Worm (Caenorhabditis elegans): Measurements from ENCODE around the gene fbxb-57.

DNA sequence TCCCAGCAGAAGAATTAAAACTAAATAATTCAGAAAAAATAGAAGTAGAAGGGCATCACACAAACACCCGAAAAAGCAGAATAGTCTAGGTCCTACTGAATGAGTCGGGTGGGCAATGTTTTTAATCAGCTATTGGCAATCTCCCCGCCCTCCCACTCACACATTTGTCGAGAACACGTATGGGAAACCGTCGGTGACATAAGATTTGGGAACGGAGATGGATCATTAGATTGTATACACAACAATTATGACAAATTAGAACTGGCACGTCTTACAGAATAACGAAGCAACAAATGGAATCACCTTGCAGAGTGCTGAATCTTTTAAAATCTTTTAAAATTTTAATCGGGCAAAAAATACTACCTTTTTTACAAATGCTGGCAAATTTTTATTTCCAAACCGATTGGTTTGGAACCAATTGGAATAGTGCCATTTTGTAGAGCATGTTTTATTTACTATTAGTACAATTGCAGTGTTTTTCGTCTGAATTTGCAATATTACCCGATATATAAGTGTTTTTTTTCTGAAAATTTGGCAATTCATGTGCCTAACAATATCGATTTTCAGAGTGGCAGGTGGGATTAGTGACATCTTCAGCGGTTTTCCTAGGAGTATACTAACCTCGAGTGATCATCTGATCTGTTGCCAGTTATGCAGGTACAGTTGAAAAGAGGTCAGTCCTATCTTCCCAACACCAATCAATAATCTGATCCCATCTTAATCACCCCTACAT is at the start of gene fbxb-57, which contains the start of gene F55C9.3:
- TF ChIP-seq scrt-1 (GFP tag; IDR thresholded peaks at IDR 0.05), result no peak
- no peak for TF ChIP-seq ama-1 (optimal IDR thresholded peaks at IDR 0.05)
- TF ChIP-seq ceh-36 (tag; optimal IDR thresholded peaks at IDR 0.05), result no peak
- no peak for TF ChIP-seq flt-1 (GFP tag; IDR thresholded peaks at IDR 0.05)
- no peak for TF ChIP-seq pes-1 (GFP tag; IDR thresholded peaks at IDR 0.05)
- no peak for TF ChIP-seq aly-1 (tag; optimal IDR thresholded peaks at IDR 0.05)
- no peak for TF ChIP-seq hmg-4 (GFP tag; optimal IDR thresholded peaks at IDR 0.05)
- TF ChIP-seq tbx-37 (GFP tag; conservative IDR thresholded peaks at IDR 0.05), result no peak
- no peak for TF ChIP-seq B0310.2 (tag; optimal IDR thresholded peaks at IDR 0.05)
- TF ChIP-seq hnd-1 (tag; optimal IDR thresholded peaks at IDR 0.05), result no peak
- no peak for TF ChIP-seq sea-1 (GFP tag; conservative IDR thresholded peaks at IDR 0.05)
- no peak for TF ChIP-seq F13C5.2 (tag; optimal IDR thresholded peaks at IDR 0.05)
- TF ChIP-seq tra-4 (tag; optimal IDR thresholded peaks at IDR 0.05), result no peak

Data from whole organism, early embryonic.